Worm (Caenorhabditis elegans) whole organism, L1 larva: ENCODE measurements around the gene K09D9.14.
A peak's percentile ranks its signal among the peaks of the same experiment; 100 is the strongest.

Experiments used
- C04F5.9 ChIP-seq: sonication (generic microtip); optimal IDR thresholded peaks from 2 replicates; lab custom pipeline; 2016; ENCODE audit warnings: missing genetic modification characterization, missing compliant biosample characterization
- C16A3.4 ChIP-seq: fragments of 150-350 bp; optimal IDR thresholded peaks from 2 replicates; lab custom pipeline; 2014; ENCODE audit warnings: missing biosample characterization, missing genetic modification characterization
- ceh-90 ChIP-seq: sonication (generic microtip); optimal IDR thresholded peaks from 2 replicates; lab custom pipeline; 2016; ENCODE audit warnings: missing genetic modification characterization, missing compliant biosample characterization
- egl-13 ChIP-seq: sonication (generic microtip); optimal IDR thresholded peaks from 2 replicates; lab custom pipeline; 2016; ENCODE audit warnings: missing genotype, missing genetic modification reagents, missing genetic modification characterization, missing compliant biosample characterization
- egl-27 ChIP-seq, 2 experiments: fragments of 150-350 bp in 1 of 2; sonication (generic microtip); optimal IDR thresholded peaks; 3 replicates each; lab custom pipeline; 2017 to 2018; ENCODE audit warnings: missing biosample characterization in 2 of 2, missing genetic modification characterization in 2 of 2, missing genetic modification reagents in 2 of 2
- fos-1 ChIP-seq: fragments of 150-350 bp; optimal IDR thresholded peaks from 2 replicates; lab custom pipeline; 2014; ENCODE audit warnings: missing biosample characterization, missing genetic modification characterization
- grh-1 ChIP-seq: fragments of 200-800 bp; sonication (Bioruptor generic); IDR thresholded peaks from 2 replicates; pipeline ENCODE4 v1.3.6; 2022; ENCODE audit warnings: missing genetic modification reagents, missing genetic modification characterization, missing compliant biosample characterization
- hlh-17 ChIP-seq: fragments of 200-800 bp; sonication (Bioruptor generic); optimal IDR thresholded peaks from 2 replicates; lab custom pipeline; 2018; ENCODE audit warnings: missing genetic modification characterization, mild to moderate bottlenecking, missing compliant biosample characterization, moderate library complexity, borderline replicate concordance
- hlh-4 ChIP-seq: sonication (generic microtip); optimal IDR thresholded peaks from 2 replicates; lab custom pipeline; 2016; ENCODE audit warnings: mild to moderate bottlenecking, missing genetic modification characterization, missing compliant biosample characterization
- hpl-2 ChIP-seq: fragments of 150-350 bp; optimal IDR thresholded peaks from 2 replicates; lab custom pipeline; 2014; ENCODE audit warnings: missing biosample characterization, missing genetic modification reagents, missing genetic modification characterization
- jun-1 ChIP-seq: fragments of 150-350 bp; optimal IDR thresholded peaks from 2 replicates; lab custom pipeline; 2014; ENCODE audit warnings: missing biosample characterization, missing genetic modification reagents, missing genetic modification characterization
- lin-35 ChIP-seq, 2 experiments: fragments of 150-350 bp; optimal IDR thresholded peaks; 2 replicates each; lab custom pipeline; 2014; ENCODE audit warnings: missing biosample characterization in 2 of 2, missing genetic modification characterization in 2 of 2, missing genetic modification reagents in 2 of 2
- lin-39 ChIP-seq: fragments of 150-350 bp; optimal IDR thresholded peaks from 2 replicates; lab custom pipeline; 2014; ENCODE audit warnings: missing biosample characterization, missing genetic modification reagents, missing genetic modification characterization
- lsy-2 ChIP-seq, 2 experiments: fragments of 150-350 bp; optimal IDR thresholded peaks; 2 replicates each; lab custom pipeline; 2014; ENCODE audit warnings: missing biosample characterization in 2 of 2, missing genetic modification characterization in 2 of 2
- mab-9 ChIP-seq: fragments of 200-800 bp; sonication (Bioruptor generic); IDR thresholded peaks from 2 replicates; pipeline ENCODE4 v1.3.6; 2022; ENCODE audit warnings: missing genetic modification reagents, missing genetic modification characterization, missing compliant biosample characterization
- mdl-1 ChIP-seq, 2 experiments: fragments of 150-350 bp; optimal IDR thresholded peaks; 2 replicates each; lab custom pipeline; 2014 to 2017; ENCODE audit warnings: missing biosample characterization in 2 of 2, missing genetic modification characterization in 2 of 2, inconsistent platforms in 1 of 2
- nhr-12 ChIP-seq: sonication (generic microtip); optimal IDR thresholded peaks from 2 replicates; lab custom pipeline; 2017; ENCODE audit warnings: missing biosample characterization, missing genetic modification characterization
- nhr-237 ChIP-seq: fragments of 150-350 bp; optimal IDR thresholded peaks from 2 replicates; lab custom pipeline; 2014; ENCODE audit warnings: missing biosample characterization, missing genetic modification characterization
- nhr-47 ChIP-seq: sonication (generic microtip); optimal IDR thresholded peaks from 2 replicates; lab custom pipeline; 2016; ENCODE audit warnings: mild to moderate bottlenecking, missing genetic modification characterization, moderate library complexity, missing compliant biosample characterization
- nhr-71 ChIP-seq: sonication (generic microtip); optimal IDR thresholded peaks from 2 replicates; lab custom pipeline; 2016; ENCODE audit warnings: mild to moderate bottlenecking, missing genetic modification characterization, moderate library complexity, missing compliant biosample characterization
- nhr-85 ChIP-seq: sonication (generic microtip); peaks from one replicate; lab custom pipeline; 2016; ENCODE audit warnings: missing genetic modification characterization, inconsistent platforms, missing compliant biosample characterization
- snpc-4 ChIP-seq: fragments of 150-350 bp; optimal IDR thresholded peaks from 2 replicates; lab custom pipeline; 2014; ENCODE audit warnings: missing biosample characterization, missing genetic modification characterization
- unc-130 ChIP-seq: fragments of 150-350 bp; optimal IDR thresholded peaks from 2 replicates; lab custom pipeline; 2017; ENCODE audit warnings: missing biosample characterization, missing genetic modification characterization, inconsistent platforms
- vab-15 ChIP-seq: sonication (generic microtip); optimal IDR thresholded peaks from 2 replicates; lab custom pipeline; 2017; ENCODE audit warnings: missing genotype, mild to moderate bottlenecking, missing genetic modification characterization, missing compliant biosample characterization
- ztf-11 ChIP-seq, 2 experiments: sonication (generic microtip); optimal IDR thresholded peaks; 2 replicates each; lab custom pipeline; 2016 to 2017; ENCODE audit warnings: missing genetic modification characterization in 2 of 2, missing biosample characterization in 1 of 2, missing compliant biosample characterization in 1 of 2

The K09D9.14 gene

DNA sequence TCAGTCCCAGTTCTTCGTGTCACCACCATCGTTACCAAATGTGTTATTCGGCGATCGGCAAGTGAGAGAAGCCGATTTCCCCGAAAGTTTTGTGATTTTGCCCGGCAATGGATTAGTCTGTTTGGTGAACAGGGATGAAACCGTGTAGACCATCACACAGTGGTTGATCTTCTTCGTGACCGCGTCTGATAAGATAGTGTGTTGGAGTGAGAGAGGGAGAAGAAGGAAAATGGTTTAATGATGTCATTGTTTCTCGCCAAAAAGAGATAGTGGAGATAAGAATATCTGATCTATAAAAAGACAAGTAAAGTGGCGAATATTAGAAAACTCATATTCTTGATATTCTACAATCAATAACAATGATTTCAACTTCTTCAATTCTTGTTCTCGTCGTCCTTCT, 41.9 kb downstream of the K09D9.14 start, which contains the start of gene nlp-31 (continued):
- TF ChIP-seq jun-1 (tag; lab: Kevin White, UChicago) = peak; percentile 23
- peak in 1 of 2 experiments; percentile 41 for TF ChIP-seq mdl-1 (tag; optimal IDR thresholded peaks at IDR 0.05; lab: Kevin White, UChicago)
- no peak for TF ChIP-seq hlh-4 (tag; lab: Kevin White, UChicago)
- peak in 1 of 2 experiments; percentile 43 for TF ChIP-seq lin-35 (GFP tag; optimal IDR thresholded peaks at IDR 0.05; lab: Kevin White, UChicago)
- no peak for TF ChIP-seq C04F5.9 (tag; lab: Kevin White, UChicago)
- peak; percentile 80 for TF ChIP-seq nhr-71 (tag; lab: Kevin White, UChicago)
- no peak for TF ChIP-seq vab-15 (tag; lab: Kevin White, UChicago)
- TF ChIP-seq egl-27 (tag; optimal IDR thresholded peaks at IDR 0.05; lab: Kevin White, UChicago) = no peak
- peak in 1 of 2 experiments; percentile 21 for TF ChIP-seq lsy-2 (tag; optimal IDR thresholded peaks at IDR 0.05; lab: Kevin White, UChicago)
- no peak for TF ChIP-seq ceh-90

DNA sequence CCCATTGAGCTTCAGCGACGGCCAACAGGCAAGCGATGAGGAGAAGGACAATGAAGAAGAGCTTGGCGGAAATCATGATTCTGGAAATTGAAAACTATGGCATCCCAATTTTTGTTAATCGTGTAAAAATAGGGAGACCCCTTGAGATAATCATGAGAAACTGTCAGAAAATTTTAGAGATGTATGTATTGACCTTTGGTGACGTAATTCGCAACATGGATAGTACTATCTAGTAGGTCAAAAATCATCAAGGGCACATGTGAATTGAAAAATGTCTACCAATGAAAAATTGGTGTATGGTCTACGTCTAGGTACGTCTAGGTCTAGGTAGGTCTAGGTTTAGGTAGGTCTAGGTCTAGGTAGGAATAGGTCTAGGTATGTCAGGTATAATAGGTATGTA, 42.6 kb downstream of the K09D9.14 start, which contains the start of gene nlp-34:
TSS of gene nlp-34 (minus strand) at position 82 of the 400 bp plus-strand sequence.
- TF ChIP-seq egl-27 (tag; optimal IDR thresholded peaks at IDR 0.05; lab: Kevin White, UChicago) (no peak), nhr-85 (tag; lab: Kevin White, UChicago) (peak; percentile 73), hlh-17 (GFP tag; lab: Kevin White, UChicago) (no peak)

DNA sequence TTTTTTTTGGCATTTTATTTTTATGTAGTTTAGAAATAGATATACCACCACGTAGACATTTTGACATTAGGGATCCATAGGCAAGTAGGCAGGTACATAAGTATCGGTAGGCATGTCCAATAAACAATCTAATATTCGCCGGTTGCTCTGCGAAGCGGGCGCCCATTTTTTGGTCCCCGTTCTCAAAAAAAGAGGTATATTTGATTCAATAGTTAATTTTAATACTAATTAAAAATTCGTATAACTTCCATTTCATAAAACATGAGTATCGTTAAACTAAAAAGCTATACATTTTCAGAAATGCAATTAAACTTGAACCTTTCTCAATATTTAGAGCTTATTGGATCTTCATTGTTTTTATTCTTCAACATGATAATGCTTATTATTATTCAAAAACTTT, 44.7 kb downstream of the K09D9.14 start, which contains the start of gene str-83:
TSS of gene str-83 (plus strand) at position 301 of the 400 bp plus-strand sequence.
- TF ChIP-seq ceh-90 (no peak), nhr-47 (tag; lab: Kevin White, UChicago) (no peak), hpl-2 (GFP tag; lab: Kevin White, UChicago) (no peak)

DNA sequence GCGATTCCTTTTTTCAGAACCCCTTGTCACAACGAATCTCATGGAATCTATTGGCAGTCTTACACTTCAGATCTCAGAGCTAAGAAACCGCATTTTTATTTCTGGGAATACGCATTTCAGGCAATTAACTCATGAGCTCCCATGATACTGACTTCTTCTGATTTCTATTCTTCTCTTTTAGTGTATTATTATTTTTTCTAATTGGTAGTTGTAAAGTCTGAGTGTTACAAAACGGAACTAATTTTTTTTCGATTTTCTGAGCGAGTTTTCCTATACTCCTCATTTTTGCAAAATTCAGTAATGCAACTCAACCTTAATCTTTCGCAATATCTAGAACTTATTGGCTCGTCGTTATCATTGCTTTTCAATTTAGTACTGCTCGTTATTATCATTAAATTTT, 47.3 kb downstream of the K09D9.14 start, which contains the start of gene str-82:
TSS of gene str-82 (plus strand) at position 301 of the 400 bp plus-strand sequence.
- TF ChIP-seq lin-35 (GFP tag; optimal IDR thresholded peaks at IDR 0.05; lab: Kevin White, UChicago) (no peak), snpc-4 (tag; lab: Kevin White, UChicago) (no peak), egl-13 (tag; lab: Kevin White, UChicago) (no peak), nhr-71 (tag; lab: Kevin White, UChicago) (no peak), unc-130 (tag; lab: Kevin White, UChicago) (no peak)

DNA sequence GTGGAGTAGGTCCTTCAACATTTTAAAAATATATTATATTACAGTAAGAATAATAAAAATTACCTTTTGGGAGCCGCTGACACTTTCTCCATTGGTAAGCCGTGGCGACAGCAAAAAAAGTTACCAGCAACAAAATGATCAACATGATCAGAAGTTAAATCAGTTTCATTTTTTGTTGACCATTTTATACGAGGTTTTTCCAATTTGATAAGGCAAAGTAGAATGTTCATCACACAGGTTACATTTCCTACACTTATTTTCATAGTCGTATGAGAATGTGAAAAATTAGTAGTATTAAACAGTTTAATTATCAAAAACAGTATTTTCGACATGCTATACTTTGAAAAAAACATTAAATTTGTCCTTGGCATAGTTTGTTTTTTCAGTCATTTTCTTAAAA, 48.8 kb downstream of the K09D9.14 start, which contains the start of gene cyp-34A10:
TSS of gene cyp-34A10 (minus strand) at position 146 of the 400 bp plus-strand sequence.
- no peak for TF ChIP-seq grh-1 (GFP tag; lab: Robert Waterston, UW)
- TF ChIP-seq lin-39 (tag; lab: Kevin White, UChicago) = no peak
- TF ChIP-seq mab-9 (GFP tag; lab: Robert Waterston, UW) = no peak
- TF ChIP-seq nhr-12 (tag; lab: Kevin White, UChicago) = no peak
- TF ChIP-seq ztf-11 (tag; optimal IDR thresholded peaks at IDR 0.05; lab: Kevin White, UChicago) = no peak
- TF ChIP-seq nhr-237 (tag; lab: Kevin White, UChicago) = no peak
- TF ChIP-seq nhr-85 (tag; lab: Kevin White, UChicago) = no peak
- no peak for TF ChIP-seq fos-1 (tag; lab: Kevin White, UChicago)
- no peak for TF ChIP-seq C16A3.4 (tag; lab: Kevin White, UChicago)
- TF ChIP-seq, all 84 proteins: peak for 0
